Worm (Caenorhabditis elegans) whole organism, L2 larva: ENCODE results near the gene C45E5.1.

ENCODE experiments used
- blmp-1 ChIP-seq: sonication (generic microtip); optimal IDR thresholded peaks from 2 replicates; lab custom pipeline; 2017; ENCODE audit warnings: missing genetic modification characterization, mild to moderate bottlenecking, missing compliant biosample characterization, antibody characterized with exemption, moderate library complexity; ENCODE audit not compliant: insufficient read depth
- egl-27 ChIP-seq: sonication (generic microtip); optimal IDR thresholded peaks from 3 replicates; lab custom pipeline; 2017; ENCODE audit warnings: missing biosample characterization, missing genetic modification reagents, missing genetic modification characterization
- mdl-1 ChIP-seq, 2 experiments: fragments of 150-350 bp in 1 of 2; sonication (generic microtip) in 1 of 2; optimal IDR thresholded peaks; 2 replicates each; lab custom pipeline; 2017; ENCODE audit warnings: missing biosample characterization in 2 of 2, missing genetic modification characterization in 2 of 2
- nhr-77 ChIP-seq: fragments of 150-350 bp; optimal IDR thresholded peaks from 2 replicates; lab custom pipeline; 2014; ENCODE audit warnings: missing biosample characterization, missing genetic modification characterization
- unc-62 ChIP-seq: fragments of 150-350 bp; optimal IDR thresholded peaks from 2 replicates; lab custom pipeline; 2014; ENCODE audit warnings: missing biosample characterization, missing genetic modification reagents, missing genetic modification characterization
- zag-1 ChIP-seq: fragments of 150-350 bp; optimal IDR thresholded peaks from 2 replicates; lab custom pipeline; 2014; ENCODE audit warnings: missing biosample characterization, missing genetic modification characterization

DNA sequence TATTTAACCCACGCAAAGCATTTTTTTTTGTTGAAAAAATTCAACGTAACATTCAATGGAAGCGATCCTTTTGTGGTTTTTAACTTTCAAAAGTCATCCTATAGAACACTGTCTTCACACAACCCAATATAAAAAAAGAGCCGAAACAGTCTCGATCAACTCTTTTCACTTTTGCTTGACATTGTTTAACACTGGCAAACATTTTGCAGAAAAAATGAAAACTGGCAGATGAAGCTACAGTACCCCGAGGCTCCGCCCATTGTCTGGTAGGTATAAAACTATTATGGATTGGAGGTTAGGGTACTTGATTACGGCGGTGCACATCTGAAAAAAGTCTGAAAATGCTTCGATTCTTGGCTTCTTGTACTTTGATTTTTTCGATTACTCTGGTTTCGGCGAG, 9.5 kb upstream of the C45E5.1 start, which contains the start of gene cpg-18:
- TF ChIP-seq mdl-1 (tag; optimal IDR thresholded peaks at IDR 0.05; lab: Kevin White, UChicago) (no peak), nhr-77 (tag; lab: Kevin White, UChicago) (no peak), blmp-1 (no peak), egl-27 (no peak), unc-62 (GFP tag; lab: Kevin White, UChicago) (no peak), zag-1 (tag; lab: Kevin White, UChicago) (no peak)
